Fruit fly (Drosophila melanogaster) whole organism, embryonic: ENCODE measurements around the gene CG33795.
A peak's percentile ranks its signal among the peaks of the same experiment; 100 is the strongest.

Experiments
- Abd-B ChIP-seq: fragments of 200-800 bp; sonication (Bioruptor generic); optimal IDR thresholded peaks from 2 replicates; lab custom pipeline; 2018; ENCODE audit warnings: missing biosample characterization, mild to moderate bottlenecking, missing genetic modification characterization, moderate library complexity
- Atf-2 ChIP-seq: fragments of 200-800 bp; sonication (Bioruptor generic); optimal IDR thresholded peaks from 2 replicates; lab custom pipeline; 2016; ENCODE audit warnings: missing biosample characterization, missing genetic modification characterization
- CG10147 ChIP-seq: fragments of 200-800 bp; sonication (Bioruptor generic); optimal IDR thresholded peaks from 2 replicates; lab custom pipeline; 2019; ENCODE audit warnings: missing biosample characterization, mild to moderate bottlenecking, missing genetic modification characterization, moderate library complexity
- CG10462 ChIP-seq: fragments of 200-800 bp; sonication (Bioruptor generic); optimal IDR thresholded peaks from 2 replicates; lab custom pipeline; 2016; ENCODE audit warnings: missing biosample characterization, missing genetic modification characterization
- CG10565 ChIP-seq: fragments of 200-800 bp; sonication (Bioruptor generic); optimal IDR thresholded peaks from 3 replicates; lab custom pipeline; 2016; ENCODE audit warnings: missing biosample characterization, mild to moderate bottlenecking, missing genetic modification characterization
- CG11504 ChIP-seq: fragments of 200-800 bp; sonication (Bioruptor generic); optimal IDR thresholded peaks from 3 replicates; lab custom pipeline; 2019; ENCODE audit warnings: missing biosample characterization, mild to moderate bottlenecking, missing genetic modification characterization, moderate library complexity
- CG11723 ChIP-seq: fragments of 200-800 bp; sonication (Bioruptor generic); optimal IDR thresholded peaks from 2 replicates; lab custom pipeline; 2017; ENCODE audit warnings: missing biosample characterization, mild to moderate bottlenecking, missing genetic modification characterization
- CG15514 ChIP-seq: fragments of 200-800 bp; sonication (Bioruptor generic); optimal IDR thresholded peaks from 3 replicates; lab custom pipeline; 2017; ENCODE audit warnings: missing biosample characterization, missing genetic modification characterization, mild to moderate bottlenecking, moderate library complexity, missing genetic modification reagents
- CG15696 ChIP-seq: fragments of 200-800 bp; sonication (Bioruptor generic); optimal IDR thresholded peaks from 2 replicates; lab custom pipeline; 2019; ENCODE audit warnings: missing biosample characterization, mild to moderate bottlenecking, missing genetic modification characterization, moderate library complexity
- CG17328 ChIP-seq: fragments of 200-800 bp; sonication (Bioruptor generic); IDR thresholded peaks from 2 replicates; pipeline ENCODE4 v1.3.6; 2022; ENCODE audit warnings: missing biosample characterization, missing genetic modification characterization
- CG18262 ChIP-seq: fragments of 200-800 bp; optimal IDR thresholded peaks from 3 replicates; lab custom pipeline; 2019; ENCODE audit warnings: missing biosample characterization, mild to moderate bottlenecking, missing genetic modification characterization, moderate library complexity
- CG2116 ChIP-seq: fragments of 200-800 bp; sonication (Bioruptor generic); optimal IDR thresholded peaks from 3 replicates; lab custom pipeline; 2018; ENCODE audit warnings: missing biosample characterization, mild to moderate bottlenecking, missing genetic modification characterization
- CG2202 ChIP-seq: fragments of 200-800 bp; sonication (Bioruptor generic); optimal IDR thresholded peaks from 2 replicates; lab custom pipeline; 2018; ENCODE audit warnings: missing biosample characterization, mild to moderate bottlenecking, missing genetic modification characterization
- CG43689 ChIP-seq: fragments of 200-800 bp; sonication (Bioruptor generic); IDR thresholded peaks from 2 replicates; pipeline ENCODE4 v1.3.6; 2022; ENCODE audit warnings: missing biosample characterization, missing genetic modification characterization
- CG6765 ChIP-seq: fragments of 200-800 bp; sonication (Bioruptor generic); optimal IDR thresholded peaks from 3 replicates; lab custom pipeline; 2017; ENCODE audit warnings: missing biosample characterization, mild to moderate bottlenecking, missing genetic modification characterization
- CG8089 ChIP-seq: fragments of 200-800 bp; sonication (Bioruptor generic); optimal IDR thresholded peaks from 3 replicates; lab custom pipeline; 2016; ENCODE audit warnings: missing biosample characterization, missing genetic modification characterization
- CG8388 ChIP-seq: fragments of 200-800 bp; sonication (Bioruptor generic); optimal IDR thresholded peaks from 2 replicates; lab custom pipeline; 2019; ENCODE audit warnings: missing biosample characterization, mild to moderate bottlenecking, missing genetic modification characterization, moderate library complexity
- CG9437 ChIP-seq: fragments of 200-800 bp; sonication (Bioruptor generic); optimal IDR thresholded peaks from 2 replicates; lab custom pipeline; 2018; ENCODE audit warnings: missing biosample characterization, mild to moderate bottlenecking, missing genetic modification characterization
- CG9609 ChIP-seq: fragments of 200-800 bp; sonication (Bioruptor generic); optimal IDR thresholded peaks from 3 replicates; lab custom pipeline; 2016; ENCODE audit warnings: missing biosample characterization, missing genetic modification characterization
- CG9817 ChIP-seq: fragments of 200-800 bp; sonication (Bioruptor generic); optimal IDR thresholded peaks from 2 replicates; lab custom pipeline; 2018; ENCODE audit warnings: missing biosample characterization, mild to moderate bottlenecking, missing genetic modification characterization, moderate library complexity
- CTCF ChIP-seq: fragments of 200-800 bp; sonication (Bioruptor generic); optimal IDR thresholded peaks from 2 replicates; lab custom pipeline; 2017; ENCODE audit warnings: missing biosample characterization, mild to moderate bottlenecking, missing genetic modification characterization, moderate library complexity
- Dek ChIP-seq: fragments of 200-800 bp; sonication (Bioruptor generic); optimal IDR thresholded peaks from 3 replicates; lab custom pipeline; 2019; ENCODE audit warnings: missing biosample characterization, mild to moderate bottlenecking, missing genetic modification characterization, moderate library complexity
- Hr3 ChIP-seq: fragments of 200-800 bp; sonication (Bioruptor generic); optimal IDR thresholded peaks from 3 replicates; lab custom pipeline; 2016; ENCODE audit warnings: missing biosample characterization, missing genetic modification characterization
- Max ChIP-seq: fragments of 200-800 bp; sonication (Bioruptor generic); optimal IDR thresholded peaks from 2 replicates; lab custom pipeline; 2016; ENCODE audit warnings: missing biosample characterization, mild to moderate bottlenecking, missing genetic modification characterization
- Nf-YB ChIP-seq: fragments of 200-800 bp; sonication (Bioruptor generic); optimal IDR thresholded peaks from 3 replicates; lab custom pipeline; 2019; ENCODE audit warnings: missing biosample characterization, mild to moderate bottlenecking, missing genetic modification characterization, moderate library complexity
- Rfx ChIP-seq: fragments of 200-800 bp; sonication (Bioruptor generic); IDR thresholded peaks from 2 replicates; pipeline ENCODE4 v1.3.6; 2022; ENCODE audit warnings: missing biosample characterization, missing genetic modification characterization
- Xbp1 ChIP-seq: fragments of 200-800 bp; sonication (Bioruptor generic); optimal IDR thresholded peaks from 3 replicates; lab custom pipeline; 2016; ENCODE audit warnings: missing biosample characterization, mild to moderate bottlenecking, missing genetic modification characterization
- YL-1 ChIP-seq: fragments of 200-800 bp; sonication (Bioruptor generic); optimal IDR thresholded peaks from 3 replicates; lab custom pipeline; 2017; ENCODE audit warnings: missing biosample characterization, mild to moderate bottlenecking, missing genetic modification characterization
- cg ChIP-seq: fragments of 200-800 bp; sonication (Bioruptor generic); optimal IDR thresholded peaks from 3 replicates; lab custom pipeline; 2019; ENCODE audit warnings: missing biosample characterization, mild to moderate bottlenecking, missing genetic modification characterization, moderate library complexity
- ci ChIP-seq: fragments of 200-800 bp; sonication (Bioruptor generic); IDR thresholded peaks from 3 replicates; pipeline ENCODE4 v1.3.6; 2022; ENCODE audit warnings: missing biosample characterization, missing genetic modification characterization
- danr ChIP-seq: fragments of 200-800 bp; sonication (Bioruptor generic); IDR thresholded peaks from 2 replicates; pipeline ENCODE4 v1.3.6; 2022; ENCODE audit warnings: missing biosample characterization, missing genetic modification characterization
- fd3F ChIP-seq: fragments of 200-800 bp; sonication (Bioruptor generic); optimal IDR thresholded peaks from 2 replicates; lab custom pipeline; 2018; ENCODE audit warnings: missing biosample characterization, mild to moderate bottlenecking, missing genetic modification characterization, moderate library complexity
- fru ChIP-seq: fragments of >200 bp; optimal IDR thresholded peaks from 2 replicates; lab custom pipeline; 2017
- hb ChIP-seq: fragments of 200-800 bp; sonication (Bioruptor generic); IDR thresholded peaks from 3 replicates; pipeline ENCODE4 v1.3.6; 2022; ENCODE audit warnings: missing biosample characterization, missing genetic modification characterization; ENCODE audit not compliant: partially characterized antibody
- inv ChIP-seq: fragments of 200-800 bp; sonication (Bioruptor generic); IDR thresholded peaks from 2 replicates; pipeline ENCODE4 v1.3.6; 2022; ENCODE audit warnings: missing biosample characterization, missing genetic modification characterization; ENCODE audit not compliant: partially characterized antibody
- p53 ChIP-seq: fragments of 200-800 bp; sonication (Bioruptor generic); optimal IDR thresholded peaks from 2 replicates; lab custom pipeline; 2016; ENCODE audit warnings: missing biosample characterization, missing genetic modification characterization
- phol ChIP-seq: fragments of 200-800 bp; sonication (Bioruptor generic); optimal IDR thresholded peaks from 3 replicates; lab custom pipeline; 2018; ENCODE audit warnings: missing biosample characterization, mild to moderate bottlenecking, missing genetic modification characterization, moderate library complexity
- pros ChIP-seq: fragments of 200-800 bp; sonication (Bioruptor generic); optimal IDR thresholded peaks from 3 replicates; lab custom pipeline; 2019; ENCODE audit warnings: missing biosample characterization, mild to moderate bottlenecking, missing genetic modification characterization, moderate library complexity
- sd ChIP-seq: fragments of 200-800 bp; sonication (Bioruptor generic); optimal IDR thresholded peaks from 3 replicates; lab custom pipeline; 2018; ENCODE audit warnings: missing biosample characterization, mild to moderate bottlenecking, missing genetic modification characterization, moderate library complexity
- sens-2 ChIP-seq: fragments of 200-800 bp; sonication (Bioruptor generic); IDR thresholded peaks from 2 replicates; pipeline ENCODE4 v1.3.6; 2022; ENCODE audit warnings: missing biosample characterization, missing genetic modification characterization
- seq ChIP-seq: fragments of 200-800 bp; sonication (Bioruptor generic); IDR thresholded peaks from 2 replicates; pipeline ENCODE4 v1.3.6; 2022; ENCODE audit warnings: missing biosample characterization, missing genetic modification characterization
- sim ChIP-seq: fragments of 200-800 bp; sonication (Bioruptor generic); IDR thresholded peaks from 2 replicates; pipeline ENCODE4 v1.3.6; 2022; ENCODE audit warnings: missing biosample characterization, missing genetic modification characterization
- slp2 ChIP-seq: fragments of 200-800 bp; sonication (Bioruptor generic); optimal IDR thresholded peaks from 2 replicates; lab custom pipeline; 2016; ENCODE audit warnings: missing biosample characterization, missing genetic modification characterization
- sna ChIP-seq: fragments of 200-800 bp; sonication (Bioruptor generic); IDR thresholded peaks from 2 replicates; pipeline ENCODE4 v1.3.6; 2022; ENCODE audit warnings: missing biosample characterization, missing genetic modification characterization; ENCODE audit not compliant: partially characterized antibody
- sug ChIP-seq: fragments of 200-800 bp; optimal IDR thresholded peaks from 2 replicates; lab custom pipeline; 2019; ENCODE audit warnings: missing biosample characterization, mild to moderate bottlenecking, missing genetic modification characterization, moderate library complexity
- tin ChIP-seq: fragments of 200-800 bp; sonication (Bioruptor generic); optimal IDR thresholded peaks from 3 replicates; lab custom pipeline; 2016; ENCODE audit warnings: missing biosample characterization, missing genetic modification characterization
- usp ChIP-seq: fragments of >200 bp; optimal IDR thresholded peaks from 2 replicates; lab custom pipeline; 2017; ENCODE audit warnings: missing biosample characterization, missing genetic modification characterization

The CG33795 gene

DNA sequence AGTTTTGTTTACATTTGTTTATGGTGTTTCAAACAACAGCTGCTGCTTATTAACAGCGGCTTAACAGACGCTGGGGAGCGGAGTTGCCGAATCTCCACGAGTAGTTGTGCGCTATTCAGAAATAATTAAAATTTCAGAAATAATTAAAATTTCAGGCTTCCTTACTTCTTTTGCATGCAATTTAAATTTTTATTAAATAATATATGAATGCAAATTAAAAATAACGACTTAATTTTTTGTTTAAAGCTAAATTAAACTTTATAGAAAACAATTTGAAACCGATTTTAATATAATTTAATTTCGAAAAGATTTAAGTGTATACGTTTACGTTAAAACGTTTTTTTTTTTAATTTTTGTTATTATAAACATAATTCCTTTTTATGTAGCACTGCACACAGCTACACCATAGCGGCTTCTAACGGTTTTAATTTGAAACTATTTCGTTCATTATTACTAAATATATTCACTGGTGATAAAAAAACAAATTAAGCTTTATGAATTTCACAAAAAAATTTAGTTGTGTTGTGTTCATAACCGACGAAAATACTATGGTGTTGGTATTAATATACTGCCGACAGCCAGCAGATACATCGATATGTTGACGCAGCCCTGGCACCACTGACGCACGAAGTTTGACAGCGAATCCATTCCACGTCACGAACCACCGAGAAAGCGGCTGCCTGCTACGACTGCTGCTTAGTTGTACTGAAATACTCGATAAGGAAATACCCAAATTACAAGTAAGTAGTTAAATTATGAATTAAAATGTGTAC, 42.0 kb downstream of the CG33795 start, which contains the start of gene SsRbeta (continued):
- peak; percentile 61; the same call in 1 of the 3 replicates for TF ChIP-seq hb (GFP tag; lab: Robert Waterston, UW)
- no peak for TF ChIP-seq CG8089 (GFP tag; lab: Kevin White, UChicago)
- peak; percentile 75 for TF ChIP-seq CG17328 (GFP tag; lab: Robert Waterston, UW)
- TF ChIP-seq CG9817 (tag; lab: Kevin White, UChicago) = no peak
- TF ChIP-seq fru (lab: Kevin White, UChicago) = no peak
- peak; percentile 42; the same call in 1 of the 2 replicates for TF ChIP-seq sens-2 (GFP tag; lab: Robert Waterston, UW)
- TF ChIP-seq YL-1 (GFP tag; lab: Kevin White, UChicago) = peak; percentile 90

DNA sequence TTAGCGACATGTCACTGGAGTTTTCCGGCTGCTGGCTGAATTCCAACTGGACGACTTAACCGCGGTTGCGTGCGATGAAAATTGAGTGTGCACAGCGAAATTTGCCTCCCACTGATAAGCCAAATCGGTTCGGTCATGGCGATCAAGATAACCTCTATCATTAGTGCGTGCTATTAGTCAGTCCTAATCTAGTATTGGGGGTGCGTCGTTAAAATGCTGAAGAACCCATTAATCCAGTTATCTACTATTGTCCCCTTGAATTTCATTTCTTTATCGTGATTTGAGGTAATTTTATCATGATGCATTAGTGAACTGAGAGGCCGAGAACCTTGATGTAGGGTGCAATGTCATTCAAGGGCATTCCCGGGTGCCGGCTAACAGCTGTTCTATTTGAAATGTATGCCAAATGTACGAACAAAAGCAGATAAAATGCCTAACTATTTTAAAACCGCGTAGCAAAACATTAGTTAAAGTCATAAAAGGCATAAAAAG, 42.7 kb downstream of the CG33795 start, which contains the start of gene Pgm1:
Gene Pgm1, minus strand, starts transcription at position 51 of the 492 bp plus-strand sequence.
- TF ChIP-seq pros (GFP tag; lab: Kevin White, UChicago) (peak; percentile 33), CG43689 (GFP tag; lab: Robert Waterston, UW) (no peak), phol (peak; percentile 79), Atf-2 (GFP tag; lab: Kevin White, UChicago) (peak; percentile 89), CG2116 (no peak), Nf-YB (peak; percentile 65), CTCF (no peak), Max (peak; percentile 69), seq (peak; percentile 70), CG2202 (tag; lab: Kevin White, UChicago) (peak; percentile 54), Xbp1 (peak; percentile 86), CG10462 (peak; percentile 68), CG15696 (peak; percentile 41), slp2 (GFP tag; lab: Kevin White, UChicago) (peak; percentile 88), CG11723 (GFP tag; lab: Kevin White, UChicago) (peak; percentile 76), CG18262 (tag; lab: Kevin White, UChicago) (peak; percentile 76), danr (GFP tag; lab: Robert Waterston, UW) (peak; percentile 40; the same call in 1 of the 2 replicates), p53 (GFP tag; lab: Kevin White, UChicago) (peak; percentile 89), CG8388 (GFP tag; lab: Kevin White, UChicago) (peak; percentile 64), CG15514 (GFP tag; lab: Kevin White, UChicago) (peak; percentile 80), sna (GFP tag; lab: Robert Waterston, UW) (0 out of 2 replicates have a peak, but pooled peaks have one; percentile 40), tin (peak; percentile 70), sim (GFP tag; lab: Robert Waterston, UW) (peak; percentile 39; the same call in 1 of the 2 replicates), CG10565 (GFP tag; lab: Kevin White, UChicago) (peak; percentile 10), CG11504 (tag; lab: Kevin White, UChicago) (peak; percentile 76), CG9609 (GFP tag; lab: Kevin White, UChicago) (peak; percentile 89), cg (no peak), sug (tag; lab: Kevin White, UChicago) (peak; percentile 90), CG10147 (GFP tag; lab: Kevin White, UChicago) (peak; percentile 79), usp (no peak), Dek (tag; lab: Kevin White, UChicago) (peak; percentile 68), inv (GFP tag; lab: Robert Waterston, UW) (no peak), Abd-B (GFP tag; lab: Kevin White, UChicago) (no peak), sd (tag; lab: Kevin White, UChicago) (no peak), ci (GFP tag; lab: Robert Waterston, UW) (peak; percentile 79), Hr3 (GFP tag; lab: Kevin White, UChicago) (peak; percentile 80), CG9437 (GFP tag; lab: Kevin White, UChicago) (peak; percentile 41), fd3F (peak; percentile 59), Rfx (GFP tag; lab: Robert Waterston, UW) (peak; percentile 85), CG6765 (GFP tag; lab: Kevin White, UChicago) (peak; percentile 74)
